Fruit fly (Drosophila melanogaster) whole organism, embryonic: ENCODE data around the gene GstD7.

Experiments
- Atf3 ChIP-seq: fragments of 200-800 bp; sonication (Bioruptor generic); optimal IDR thresholded peaks from 3 replicates; lab custom pipeline; 2016; ENCODE audit warnings: missing biosample characterization, missing genetic modification characterization
- CG10565 ChIP-seq: fragments of 200-800 bp; sonication (Bioruptor generic); optimal IDR thresholded peaks from 3 replicates; lab custom pipeline; 2016; ENCODE audit warnings: missing biosample characterization, mild to moderate bottlenecking, missing genetic modification characterization
- CG11560 ChIP-seq: fragments of 200-800 bp; sonication (Bioruptor generic); IDR thresholded peaks from 3 replicates; pipeline ENCODE4 v1.3.6; 2022; ENCODE audit warnings: missing biosample characterization, missing genetic modification characterization
- CG11695 ChIP-seq: fragments of 200-800 bp; sonication (Bioruptor generic); IDR thresholded peaks from 3 replicates; pipeline ENCODE4 v1.3.6; 2022; ENCODE audit warnings: missing biosample characterization, missing genetic modification characterization
- CG12071 ChIP-seq: fragments of 200-800 bp; sonication (Bioruptor generic); optimal IDR thresholded peaks from 3 replicates; lab custom pipeline; 2018; ENCODE audit warnings: missing biosample characterization, mild to moderate bottlenecking, missing genetic modification characterization
- CG12219 ChIP-seq: fragments of 200-800 bp; sonication (Bioruptor generic); optimal IDR thresholded peaks from 3 replicates; lab custom pipeline; 2018; ENCODE audit warnings: missing biosample characterization, mild to moderate bottlenecking, missing genetic modification characterization
- CG12299 ChIP-seq: fragments of 200-800 bp; sonication (Bioruptor generic); optimal IDR thresholded peaks from 2 replicates; lab custom pipeline; 2018; ENCODE audit warnings: missing biosample characterization, mild to moderate bottlenecking, missing genetic modification characterization
- CG15073 ChIP-seq: fragments of 200-800 bp; sonication (Bioruptor generic); optimal IDR thresholded peaks from 2 replicates; lab custom pipeline; 2016; ENCODE audit warnings: missing biosample characterization, missing genetic modification characterization
- CG15269 ChIP-seq: fragments of 200-800 bp; sonication (Bioruptor generic); optimal IDR thresholded peaks from 2 replicates; lab custom pipeline; 2018; ENCODE audit warnings: missing biosample characterization, mild to moderate bottlenecking, missing genetic modification characterization, moderate library complexity
- CG15514 ChIP-seq: fragments of 200-800 bp; sonication (Bioruptor generic); optimal IDR thresholded peaks from 3 replicates; lab custom pipeline; 2017; ENCODE audit warnings: missing biosample characterization, missing genetic modification characterization, mild to moderate bottlenecking, moderate library complexity, missing genetic modification reagents
- CG15601 ChIP-seq: fragments of 200-800 bp; sonication (Bioruptor generic); optimal IDR thresholded peaks from 3 replicates; lab custom pipeline; 2019; ENCODE audit warnings: missing biosample characterization, mild to moderate bottlenecking, missing genetic modification characterization, moderate library complexity
- CG17359 ChIP-seq: fragments of 200-800 bp; sonication (Bioruptor generic); optimal IDR thresholded peaks from 3 replicates; lab custom pipeline; 2018; ENCODE audit warnings: missing biosample characterization, mild to moderate bottlenecking, missing genetic modification characterization, moderate library complexity
- CG1832 ChIP-seq: fragments of 200-800 bp; sonication (Bioruptor generic); optimal IDR thresholded peaks from 2 replicates; lab custom pipeline; 2017; ENCODE audit warnings: missing biosample characterization, mild to moderate bottlenecking, missing genetic modification characterization, inconsistent platforms
- CG3065 ChIP-seq: fragments of 200-800 bp; sonication (Bioruptor generic); optimal IDR thresholded peaks from 2 replicates; lab custom pipeline; 2016; ENCODE audit warnings: missing biosample characterization, missing genetic modification characterization
- CG34422 ChIP-seq: fragments of 200-800 bp; sonication (Bioruptor generic); IDR thresholded peaks from 3 replicates; pipeline ENCODE4 v1.3.6; 2022; ENCODE audit warnings: missing biosample characterization, missing genetic modification characterization
- CG4404 ChIP-seq: fragments of 200-800 bp; sonication (Bioruptor generic); IDR thresholded peaks from 2 replicates; pipeline ENCODE4 v1.3.6; 2022; ENCODE audit warnings: missing biosample characterization, missing genetic modification characterization
- CG5245 ChIP-seq: fragments of 200-800 bp; sonication (Bioruptor generic); optimal IDR thresholded peaks from 3 replicates; lab custom pipeline; 2016; ENCODE audit warnings: missing biosample characterization, missing genetic modification characterization
- CG6683 ChIP-seq: fragments of 200-800 bp; sonication (Bioruptor generic); optimal IDR thresholded peaks from 2 replicates; lab custom pipeline; 2017; ENCODE audit warnings: missing biosample characterization, mild to moderate bottlenecking, missing genetic modification characterization, missing genetic modification reagents
- CG8388 ChIP-seq: fragments of 200-800 bp; sonication (Bioruptor generic); optimal IDR thresholded peaks from 2 replicates; lab custom pipeline; 2019; ENCODE audit warnings: missing biosample characterization, mild to moderate bottlenecking, missing genetic modification characterization, moderate library complexity
- Dbx ChIP-seq: fragments of 200-800 bp; sonication (Bioruptor generic); IDR thresholded peaks from 3 replicates; pipeline ENCODE4 v1.3.6; 2022; ENCODE audit warnings: missing biosample characterization, missing genetic modification characterization
- Doc2 ChIP-seq: fragments of 200-800 bp; sonication (Bioruptor generic); IDR thresholded peaks from 2 replicates; pipeline ENCODE4 v1.3.6; 2022; ENCODE audit warnings: missing biosample characterization, missing genetic modification characterization
- Hey ChIP-seq: fragments of 200-800 bp; sonication (Bioruptor generic); optimal IDR thresholded peaks from 3 replicates; lab custom pipeline; 2018; ENCODE audit warnings: missing biosample characterization, mild to moderate bottlenecking, missing genetic modification characterization
- HmgD ChIP-seq: fragments of 200-800 bp; sonication (Bioruptor generic); optimal IDR thresholded peaks from 3 replicates; lab custom pipeline; 2016; ENCODE audit warnings: missing biosample characterization, missing genetic modification characterization
- Lhr ChIP-seq: fragments of 200-800 bp; sonication (Bioruptor generic); optimal IDR thresholded peaks from 3 replicates; lab custom pipeline; 2017; ENCODE audit warnings: mild to moderate bottlenecking, missing biosample characterization, missing genetic modification reagents, missing genetic modification characterization
- Lpt ChIP-seq: fragments of >200 bp; optimal IDR thresholded peaks from 2 replicates; lab custom pipeline; 2018; ENCODE audit warnings: missing biosample characterization, missing genetic modification characterization
- MESR4 ChIP-seq: fragments of 200-800 bp; sonication (Bioruptor generic); optimal IDR thresholded peaks from 2 replicates; lab custom pipeline; 2018; ENCODE audit warnings: missing biosample characterization, mild to moderate bottlenecking, missing genetic modification characterization, moderate library complexity
- NC2β ChIP-seq: fragments of 200-800 bp; sonication (Bioruptor generic); optimal IDR thresholded peaks from 2 replicates; lab custom pipeline; 2016; ENCODE audit warnings: missing biosample characterization, missing genetic modification characterization
- Nf-YA ChIP-seq: fragments of 200-800 bp; sonication (Bioruptor generic); IDR thresholded peaks from 2 replicates; pipeline ENCODE4 v1.3.6; 2022; ENCODE audit warnings: missing biosample characterization, missing genetic modification characterization
- Opbp ChIP-seq: fragments of 200-800 bp; sonication (Bioruptor generic); IDR thresholded peaks from 3 replicates; pipeline ENCODE4 v1.3.6; 2022; ENCODE audit warnings: missing biosample characterization, missing genetic modification characterization; ENCODE audit not compliant: partially characterized antibody
- Sox102F ChIP-seq: fragments of 200-800 bp; sonication (Bioruptor generic); optimal IDR thresholded peaks from 2 replicates; lab custom pipeline; 2018; ENCODE audit warnings: missing biosample characterization, mild to moderate bottlenecking, missing genetic modification characterization, moderate library complexity
- Ssrp ChIP-seq: fragments of 200-800 bp; sonication (Bioruptor generic); optimal IDR thresholded peaks from 2 replicates; lab custom pipeline; 2018; ENCODE audit warnings: missing biosample characterization, mild to moderate bottlenecking, missing genetic modification characterization, moderate library complexity
- TFAM ChIP-seq: fragments of 200-800 bp; sonication (Bioruptor generic); optimal IDR thresholded peaks from 2 replicates; lab custom pipeline; 2017; ENCODE audit warnings: missing biosample characterization, missing genetic modification characterization, inconsistent platforms
- chif ChIP-seq, 2 experiments: fragments of 200-800 bp; sonication (Bioruptor generic); optimal IDR thresholded peaks; 3 replicates each; lab custom pipeline; 2016; ENCODE audit warnings: missing biosample characterization in 2 of 2, missing genetic modification characterization in 2 of 2
- da ChIP-seq: fragments of 200-800 bp; sonication (Bioruptor generic); optimal IDR thresholded peaks from 2 replicates; lab custom pipeline; 2016; ENCODE audit warnings: missing biosample characterization, missing genetic modification characterization
- esg ChIP-seq: fragments of 200-800 bp; sonication (Bioruptor generic); conservative IDR thresholded peaks from 2 replicates; pipeline ENCODE4 v1.3.6; 2022; ENCODE audit warnings: missing biosample characterization, missing genetic modification characterization
- eyg ChIP-seq: fragments of 200-800 bp; sonication (Bioruptor generic); optimal IDR thresholded peaks from 3 replicates; lab custom pipeline; 2016; ENCODE audit warnings: missing biosample characterization, missing genetic modification characterization
- fd102C ChIP-seq: fragments of 200-800 bp; sonication (Bioruptor generic); optimal IDR thresholded peaks from 2 replicates; lab custom pipeline; 2018; ENCODE audit warnings: missing biosample characterization, mild to moderate bottlenecking, missing genetic modification characterization, moderate library complexity
- grn ChIP-seq: fragments of 200-800 bp; sonication (Bioruptor generic); optimal IDR thresholded peaks from 3 replicates; lab custom pipeline; 2017; ENCODE audit warnings: missing biosample characterization, missing genetic modification characterization
- gsb-n ChIP-seq: fragments of 200-800 bp; sonication (Bioruptor generic); optimal IDR thresholded peaks from 3 replicates; lab custom pipeline; 2018; ENCODE audit warnings: missing biosample characterization, mild to moderate bottlenecking, missing genetic modification characterization
- hbn ChIP-seq: fragments of 200-800 bp; sonication (Bioruptor generic); IDR thresholded peaks from 2 replicates; pipeline ENCODE4 v1.3.6; 2022; ENCODE audit warnings: missing biosample characterization, missing genetic modification characterization; ENCODE audit not compliant: partially characterized antibody
- hkb ChIP-seq, 2 experiments: fragments of 200-800 bp in 1 of 2; fragments of >200 bp in 1 of 2; sonication (Bioruptor generic) in 1 of 2; IDR thresholded peaks in 1 of 2; optimal IDR thresholded peaks in 1 of 2; 2 replicates each; pipeline versions ENCODE4 v1.3.6 to Lab custom; 2017 to 2022; ENCODE audit warnings: missing biosample characterization in 1 of 2, missing genetic modification characterization in 1 of 2
- kah ChIP-seq: fragments of 200-800 bp; sonication (Bioruptor generic); optimal IDR thresholded peaks from 2 replicates; lab custom pipeline; 2018; ENCODE audit warnings: missing biosample characterization, mild to moderate bottlenecking, missing genetic modification characterization
- klu ChIP-seq: fragments of 200-800 bp; sonication (Bioruptor generic); IDR thresholded peaks from 2 replicates; pipeline ENCODE4 v1.3.6; 2022; ENCODE audit warnings: missing biosample characterization, missing genetic modification characterization
- org-1 ChIP-seq: fragments of 200-800 bp; sonication (Bioruptor generic); optimal IDR thresholded peaks from 2 replicates; lab custom pipeline; 2017; ENCODE audit warnings: missing biosample characterization, missing genetic modification characterization
- otp ChIP-seq: fragments of 200-800 bp; sonication (Bioruptor generic); IDR thresholded peaks from 3 replicates; pipeline ENCODE4, ENCODE4 v1.3.6; 2022; ENCODE audit warnings: missing biosample characterization, missing genetic modification characterization
- shn ChIP-seq: fragments of 200-800 bp; sonication (Bioruptor generic); optimal IDR thresholded peaks from 3 replicates; lab custom pipeline; 2016; ENCODE audit warnings: missing biosample characterization, missing genetic modification characterization
- stwl ChIP-seq: fragments of 200-800 bp; sonication (Bioruptor generic); optimal IDR thresholded peaks from 3 replicates; lab custom pipeline; 2018; ENCODE audit warnings: missing biosample characterization, mild to moderate bottlenecking, missing genetic modification characterization, moderate library complexity
- tio ChIP-seq: fragments of 200-800 bp; sonication (Bioruptor generic); optimal IDR thresholded peaks from 2 replicates; lab custom pipeline; 2017; ENCODE audit warnings: missing biosample characterization, missing genetic modification characterization, inconsistent platforms
- twi ChIP-seq: fragments of 200-800 bp; optimal IDR thresholded peaks from 2 replicates; lab custom pipeline; 2019; ENCODE audit warnings: missing biosample characterization, mild to moderate bottlenecking, missing genetic modification characterization, moderate library complexity
- tx ChIP-seq: fragments of 200-800 bp; sonication (Bioruptor generic); optimal IDR thresholded peaks from 2 replicates; lab custom pipeline; 2016; ENCODE audit warnings: missing biosample characterization, missing genetic modification characterization

GstD7 gene

dm6 chr3R:12401672-12402296 is 23.5 kb downstream of the GstD7 start, which contains the start of gene DNAlig3 (continued):
- TF ChIP-seq Ssrp (no peak), CG6683 (GFP tag; lab: Kevin White, UChicago) (peak; percentile 8), hkb (optimal IDR thresholded peaks at IDR 0.05; lab: Kevin White, UChicago) (no peak), hkb (GFP tag; IDR thresholded peaks at IDR 0.05; lab: Robert Waterston, UW) (no peak), CG8388 (no peak), CG3065 (GFP tag; lab: Kevin White, UChicago) (no peak), klu (GFP tag; lab: Robert Waterston, UW) (no peak), HmgD (GFP tag; lab: Kevin White, UChicago) (peak; percentile 8), hbn (GFP tag; lab: Robert Waterston, UW) (peak; percentile 48), CG11695 (no peak), twi (tag; lab: Kevin White, UChicago) (no peak), eyg (no peak), CG4404 (GFP tag; lab: Robert Waterston, UW) (no peak), CG12071 (GFP tag; lab: Kevin White, UChicago) (peak; percentile 44), chif (GFP tag; optimal IDR thresholded peaks at IDR 0.05; lab: Kevin White, UChicago) (no peak), CG11560 (tag; lab: Robert Waterston, UW) (no peak), fd102C (GFP tag; lab: Kevin White, UChicago) (no peak), org-1 (GFP tag; lab: Kevin White, UChicago) (no peak), gsb-n (tag; lab: Kevin White, UChicago) (no peak), kah (GFP tag; lab: Kevin White, UChicago) (peak; percentile 1), CG34422 (no peak; the same call in 2 of the 3 replicates), shn (no peak), Opbp (GFP tag; lab: Robert Waterston, UW) (no peak), TFAM (GFP tag; lab: Kevin White, UChicago) (no peak), Sox102F (no peak), Lpt (GFP tag; lab: Kevin White, UChicago) (no peak), CG12299 (tag; lab: Kevin White, UChicago) (no peak), CG1832 (GFP tag; lab: Kevin White, UChicago) (no peak), Hey (tag; lab: Kevin White, UChicago) (no peak), MESR4 (GFP tag; lab: Kevin White, UChicago) (peak; percentile 23), tio (GFP tag; lab: Kevin White, UChicago) (no peak), CG15073 (GFP tag; lab: Kevin White, UChicago) (no peak), tx (GFP tag; lab: Kevin White, UChicago) (no peak), Nf-YA (peak; percentile 23; the same call in 1 of the 2 replicates), CG15514 (GFP tag; lab: Kevin White, UChicago) (peak; percentile 79), grn (GFP tag; lab: Kevin White, UChicago) (no peak), esg (GFP tag; lab: Robert Waterston, UW) (no peak), Atf3 (GFP tag; lab: Kevin White, UChicago) (no peak), CG15601 (tag; lab: Kevin White, UChicago) (no peak), stwl (tag; lab: Kevin White, UChicago) (peak; percentile 64), otp (GFP tag; lab: Robert Waterston, UW) (no peak), Doc2 (GFP tag; lab: Robert Waterston, UW) (no peak), CG17359 (no peak), da (GFP tag; lab: Kevin White, UChicago) (no peak), Dbx (GFP tag; lab: Robert Waterston, UW) (no peak), CG15269 (no peak), Lhr (GFP tag; lab: Kevin White, UChicago) (no peak), CG5245 (no peak), NC2β (GFP tag; lab: Kevin White, UChicago) (no peak), CG10565 (GFP tag; lab: Kevin White, UChicago) (no peak), CG12219 (GFP tag; lab: Kevin White, UChicago) (no peak)
